Fruit fly (Drosophila melanogaster) S2 (cell line): Measurements from ENCODE around the gene CG18265.
A peak's percentile ranks its signal among the peaks of the same experiment; 100 is the strongest.

ENCODE experiments used
- CG8478 ChIP-seq: fragments of >200 bp; optimal IDR thresholded peaks from 2 replicates; lab custom pipeline; 2018
- CTCF ChIP-seq, 2 experiments: fragments of >200 bp; optimal IDR thresholded peaks; 2 replicates each; lab custom pipeline; 2018

The CG18265 gene

DNA sequence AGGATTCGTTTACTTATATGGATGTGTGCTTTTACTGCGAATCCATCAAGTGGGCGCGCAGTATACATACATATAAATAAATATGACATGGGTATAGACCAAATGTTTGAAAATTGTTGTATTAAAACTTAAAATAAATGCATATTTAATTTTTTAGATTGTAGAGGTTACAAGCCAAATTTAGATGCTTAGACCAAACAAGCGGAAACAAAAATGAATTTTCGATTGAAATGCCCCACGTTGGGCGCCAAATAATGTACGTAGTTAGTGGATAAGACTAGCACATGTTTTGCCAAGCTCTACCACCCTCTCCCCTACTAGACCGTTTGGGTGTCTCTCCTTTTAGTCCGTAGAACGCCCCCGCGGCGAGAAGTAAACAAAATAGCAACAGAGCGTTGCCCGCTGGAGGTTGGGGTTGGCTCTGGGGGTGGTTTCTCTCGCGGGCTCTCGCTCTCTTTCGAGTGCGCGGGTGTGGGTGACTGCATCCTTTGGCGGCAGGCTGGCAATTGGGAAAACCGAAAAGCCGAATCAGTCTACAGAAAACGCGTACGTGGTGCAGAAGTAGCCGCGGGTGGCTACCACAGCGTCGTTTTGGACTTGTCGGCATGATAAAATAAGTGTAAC lies at the start of gene CG18265:
Gene CG18265 (plus strand): TSS at position 530 of the 624 bp plus-strand sequence.
- TF ChIP-seq CG8478 (no peak), CTCF (optimal IDR thresholded peaks at IDR 0.05; lab: Kevin White, UChicago) (no peak)

DNA sequence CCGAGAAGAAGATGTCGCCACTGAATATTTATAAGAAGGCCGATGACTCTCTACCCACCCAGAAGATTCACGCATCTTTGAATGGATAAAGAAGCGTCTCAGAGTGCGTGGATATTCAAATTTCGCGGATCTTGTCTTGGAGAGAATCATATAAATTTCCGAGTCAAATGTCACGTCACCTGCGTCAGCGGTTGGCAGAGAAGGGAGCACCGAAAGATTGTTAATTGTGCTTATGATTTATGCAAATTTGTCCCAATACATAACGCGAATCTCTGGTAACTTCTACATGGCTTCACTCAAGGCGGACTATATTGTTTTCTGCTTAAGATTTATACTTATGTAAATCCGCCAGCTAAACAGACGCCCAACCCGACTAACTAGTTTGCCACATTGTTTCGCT lies 48.1 kb upstream of the CG18265 start:
- TF ChIP-seq CG8478, result no peak
- TF ChIP-seq CTCF (optimal IDR thresholded peaks at IDR 0.05; lab: Kevin White, UChicago), result no peak

DNA sequence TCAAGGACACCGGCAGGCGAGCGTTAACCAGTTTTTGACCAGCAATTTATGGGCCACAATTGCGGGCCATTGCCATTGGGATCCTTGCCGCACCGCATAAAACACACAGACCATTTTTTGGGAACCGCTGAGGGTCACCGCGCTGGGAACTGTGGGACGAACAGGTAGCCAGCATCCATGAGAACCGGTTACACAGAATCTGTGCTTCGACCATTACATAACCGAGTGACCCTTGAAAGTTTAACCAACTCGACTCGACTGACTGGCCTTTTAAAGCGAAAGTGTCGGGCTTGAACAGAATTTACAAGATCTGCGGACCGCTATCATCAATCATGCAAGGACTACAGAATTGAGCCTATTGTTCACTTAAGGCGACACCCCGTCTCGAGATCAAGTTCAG lies 46.8 kb upstream of the CG18265 start:
- no peak for TF ChIP-seq CTCF (optimal IDR thresholded peaks at IDR 0.05; lab: Kevin White, UChicago)
- no peak for TF ChIP-seq CG8478

DNA sequence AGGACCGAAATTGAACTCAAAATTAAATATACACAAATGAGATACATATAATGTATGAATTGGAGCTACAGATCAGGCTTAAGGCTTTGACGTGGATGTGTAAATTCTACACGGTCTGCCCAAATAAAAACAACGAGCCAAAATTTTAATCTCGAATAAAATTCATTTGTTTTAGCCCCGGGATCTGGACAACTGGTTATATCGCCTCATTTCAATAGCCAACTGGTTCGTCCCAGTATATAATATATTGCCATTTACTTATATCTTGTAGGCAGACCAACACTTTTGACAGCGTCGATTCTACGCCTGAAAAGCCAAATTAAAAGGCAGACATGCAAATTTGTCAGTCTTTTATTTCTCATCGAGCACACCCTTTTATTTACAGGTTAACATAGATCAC lies 46.1 kb upstream of the CG18265 start:
- TF ChIP-seq CTCF (optimal IDR thresholded peaks at IDR 0.05; lab: Kevin White, UChicago), result no peak
- TF ChIP-seq CG8478, result no peak

DNA sequence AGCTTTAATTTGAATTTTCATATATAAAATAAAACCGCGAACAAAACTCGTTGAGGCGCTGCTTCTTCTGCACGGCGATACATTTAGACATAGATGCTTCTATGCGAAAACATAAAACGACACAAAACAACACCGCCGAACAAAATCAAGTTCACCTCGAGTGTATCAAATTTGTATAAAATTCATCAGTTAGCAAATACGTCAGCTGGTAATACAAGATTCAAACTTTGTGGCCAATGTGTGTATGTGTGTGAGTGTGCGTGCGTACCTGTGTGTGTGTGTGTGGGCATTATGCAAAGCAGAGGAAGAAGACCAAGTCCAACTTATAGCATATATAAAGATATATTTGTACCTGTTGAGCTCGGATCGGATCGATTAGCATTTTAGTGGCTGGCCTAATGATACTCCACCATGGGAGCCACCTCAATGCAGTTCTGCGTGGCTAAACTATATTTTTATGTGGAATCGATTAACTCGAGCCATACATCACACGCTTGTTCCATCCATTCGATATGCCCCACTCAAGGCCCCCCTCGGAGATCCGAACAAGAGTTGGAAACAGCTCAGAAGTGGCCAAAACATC lies 44.7 kb upstream of the CG18265 start:
- TF ChIP-seq CG8478 (no peak), CTCF (optimal IDR thresholded peaks at IDR 0.05; lab: Kevin White, UChicago) (no peak)

DNA sequence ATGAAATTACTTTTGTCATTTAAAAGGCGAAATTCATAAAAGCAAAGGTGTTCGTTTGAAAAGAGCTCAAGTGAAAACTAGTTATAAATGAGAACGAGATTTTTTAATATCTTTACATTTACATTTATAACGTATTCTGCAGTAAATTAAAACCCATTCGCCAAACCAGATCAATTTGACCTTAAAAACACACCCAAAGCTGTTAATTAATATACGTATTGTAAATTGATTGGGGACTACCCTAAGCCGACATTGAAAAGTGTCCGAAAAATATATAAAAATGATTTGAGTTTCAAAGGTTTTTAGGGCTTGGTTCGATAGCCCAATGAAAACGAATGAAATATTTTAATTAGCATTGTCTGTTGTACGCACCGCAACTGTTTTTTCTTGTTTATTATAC lies 40.2 kb upstream of the CG18265 start:
- TF ChIP-seq CG8478, result no peak

DNA sequence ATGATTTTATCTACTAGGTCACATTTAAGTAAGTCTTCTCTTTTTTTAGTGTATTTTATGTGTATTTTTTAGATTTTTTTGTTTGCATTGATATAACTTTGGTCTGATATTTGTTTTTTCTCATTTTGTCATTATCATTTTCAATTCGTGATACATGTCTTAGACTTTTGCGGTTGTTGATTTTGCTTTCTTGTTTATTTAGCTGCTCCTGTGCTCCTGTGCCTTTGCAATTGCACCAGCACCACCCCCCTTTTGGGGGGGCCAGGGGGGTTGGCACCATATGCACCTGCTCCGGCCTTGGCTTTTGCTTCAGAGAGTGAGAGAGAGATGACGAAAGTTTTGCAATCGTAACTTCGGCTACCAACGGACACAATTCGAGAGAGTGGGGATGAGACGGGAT lies 38.3 kb upstream of the CG18265 start:
- TF ChIP-seq CTCF (optimal IDR thresholded peaks at IDR 0.05; lab: Kevin White, UChicago), result no peak
- no peak for TF ChIP-seq CG8478

DNA sequence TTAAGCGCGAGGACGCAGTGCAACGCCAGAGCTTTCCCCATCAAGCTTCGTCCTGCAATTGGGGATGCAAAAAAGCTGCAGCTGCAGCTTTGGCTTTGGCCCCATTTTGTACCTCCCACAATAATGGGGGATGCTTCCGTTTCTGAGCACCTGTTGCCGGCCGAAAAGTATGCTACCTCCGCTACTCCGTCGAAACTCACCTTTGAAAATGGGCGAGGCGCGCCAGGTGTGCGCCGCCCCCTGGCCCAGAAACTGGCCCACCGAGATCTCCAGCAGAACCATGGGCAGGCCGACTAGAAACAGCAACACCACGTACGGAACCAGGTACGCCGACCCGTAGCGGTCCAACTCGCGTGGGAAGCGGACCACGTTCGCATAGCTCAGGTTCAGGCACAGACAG lies 37.8 kb upstream of the CG18265 start:
- no peak for TF ChIP-seq CTCF (optimal IDR thresholded peaks at IDR 0.05; lab: Kevin White, UChicago)
- TF ChIP-seq CG8478, result no peak

DNA sequence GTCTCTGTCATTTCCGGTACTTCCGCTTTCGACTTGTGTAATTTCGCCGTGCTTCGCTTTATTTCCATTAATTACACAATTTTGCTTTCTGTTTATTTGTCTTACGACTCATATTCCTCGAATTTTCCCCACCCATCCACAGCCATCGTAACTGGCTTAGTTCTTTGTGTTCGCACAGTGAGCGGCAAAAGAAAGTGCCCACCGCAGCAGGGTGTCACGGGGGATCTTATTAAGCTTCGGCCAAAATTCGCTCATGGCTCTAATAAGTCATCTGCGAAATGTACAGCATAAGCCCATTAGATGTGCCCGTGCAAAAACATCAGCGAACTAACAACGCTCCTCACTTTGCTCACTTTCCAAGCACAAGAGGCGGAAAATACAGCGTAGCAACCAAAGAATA lies 36.8 kb upstream of the CG18265 start:
- TF ChIP-seq CG8478 (no peak), CTCF (optimal IDR thresholded peaks at IDR 0.05; lab: Kevin White, UChicago) (no peak)

DNA sequence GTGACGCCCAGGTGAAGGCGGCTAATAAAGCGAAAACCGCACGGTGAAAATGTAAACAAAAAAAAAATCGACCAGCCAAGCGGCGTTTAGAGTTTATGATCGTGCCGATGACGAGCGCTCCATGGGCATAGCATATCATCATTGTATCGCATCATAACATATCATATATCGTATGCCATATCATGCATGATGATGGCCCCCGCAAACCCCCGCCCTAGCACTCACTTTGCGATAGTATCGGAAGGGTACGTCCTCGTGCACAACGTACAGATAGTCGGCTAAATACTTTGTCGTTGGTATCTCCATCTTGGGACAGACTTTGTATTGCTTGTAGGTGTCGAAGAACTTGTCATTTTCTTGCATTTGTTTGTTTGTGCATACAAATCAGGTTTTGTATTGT lies 35.9 kb upstream of the CG18265 start:
- TF ChIP-seq CTCF (optimal IDR thresholded peaks at IDR 0.05; lab: Kevin White, UChicago), result no peak
- no peak for TF ChIP-seq CG8478

DNA sequence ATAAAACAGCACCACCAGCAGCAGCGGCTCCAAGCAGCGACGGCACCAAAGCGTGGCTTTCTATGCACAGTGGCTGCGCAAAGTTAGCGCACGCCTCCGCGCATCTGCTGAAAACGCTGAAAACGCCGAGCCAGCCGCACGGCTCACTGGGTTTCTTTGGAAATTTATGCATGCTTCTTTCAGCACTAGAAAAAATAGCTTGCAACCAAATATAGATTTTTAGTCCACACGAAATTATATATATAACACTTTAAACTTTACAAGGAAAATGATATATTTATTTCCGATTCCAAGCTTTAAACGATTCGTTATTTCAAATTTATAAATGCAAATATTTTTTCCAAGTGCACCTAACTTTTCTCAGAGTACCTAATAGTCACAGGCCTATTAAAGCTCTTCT lies 34.6 kb upstream of the CG18265 start:
- TF ChIP-seq CG8478 (no peak), CTCF (optimal IDR thresholded peaks at IDR 0.05; lab: Kevin White, UChicago) (no peak)

DNA sequence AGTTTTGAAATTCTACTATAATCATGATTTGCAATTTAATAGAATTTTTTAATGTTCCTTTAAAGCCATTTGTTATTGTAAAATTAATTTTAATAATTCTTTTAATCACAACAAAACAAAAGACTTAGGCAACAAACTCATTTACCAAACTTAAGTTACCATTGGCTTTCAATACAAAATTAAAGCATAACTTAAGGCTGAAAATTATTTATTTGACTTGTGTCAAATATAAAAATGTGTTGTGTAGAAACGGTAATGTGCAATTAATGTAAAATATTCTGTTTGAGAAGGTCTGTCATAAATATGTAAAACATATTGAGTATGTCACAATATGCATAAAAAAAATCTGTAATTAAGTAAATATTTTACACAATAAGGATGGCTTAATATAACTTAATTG lies 32.1 kb upstream of the CG18265 start:
- no peak for TF ChIP-seq CG8478
- peak in 1 of 2 experiments; percentile 35 for TF ChIP-seq CTCF (optimal IDR thresholded peaks at IDR 0.05; lab: Kevin White, UChicago)

DNA sequence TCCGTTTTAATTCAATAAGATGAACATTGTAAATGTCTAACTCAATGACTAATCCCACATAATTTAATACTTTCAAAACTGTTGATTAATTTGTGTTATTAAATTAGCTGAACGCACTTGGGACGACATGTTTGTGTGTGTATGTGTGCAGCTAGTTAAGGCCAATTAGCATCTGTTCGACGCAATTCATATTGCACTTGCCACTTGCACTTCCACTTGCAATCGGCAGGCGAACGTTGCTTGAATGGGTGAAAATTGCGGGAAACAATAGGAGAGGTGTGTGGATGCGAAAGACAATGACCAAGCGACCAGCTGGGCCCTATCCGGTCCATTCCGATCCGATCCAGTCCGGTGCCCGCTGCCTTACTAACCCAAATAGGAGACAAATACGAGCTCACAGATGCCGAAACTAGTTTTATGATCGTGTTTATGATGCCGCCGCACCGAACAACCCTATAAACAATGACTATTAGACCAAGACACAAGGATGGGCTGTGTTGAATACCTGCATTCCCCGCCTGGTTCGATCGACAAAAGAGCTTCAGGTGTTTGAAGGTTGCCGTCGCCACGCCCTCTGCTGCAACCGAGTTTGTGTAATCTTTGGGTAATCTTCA lies 31.6 kb upstream of the CG18265 start:
- TF ChIP-seq CG8478 (no peak), CTCF (optimal IDR thresholded peaks at IDR 0.05; lab: Kevin White, UChicago) (no peak)

DNA sequence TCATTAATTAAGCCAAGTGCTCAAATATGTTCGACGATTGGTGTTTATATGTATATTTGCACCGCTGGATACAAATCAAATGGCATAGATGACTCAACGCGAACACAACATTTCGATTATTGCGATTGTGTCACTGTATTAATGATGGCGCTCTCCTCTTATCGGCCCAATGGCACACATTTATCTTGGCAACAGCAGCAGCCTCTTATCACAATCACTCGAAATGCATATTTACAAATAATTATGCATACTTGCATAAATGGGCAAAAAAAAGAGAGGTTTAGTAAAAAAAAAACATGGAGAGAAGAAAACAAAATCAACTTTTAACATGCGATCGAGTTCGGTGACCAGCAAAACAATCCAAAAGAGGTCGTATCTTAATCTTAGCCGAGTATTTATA lies 27.9 kb upstream of the CG18265 start:
- TF ChIP-seq CG8478, result no peak

DNA sequence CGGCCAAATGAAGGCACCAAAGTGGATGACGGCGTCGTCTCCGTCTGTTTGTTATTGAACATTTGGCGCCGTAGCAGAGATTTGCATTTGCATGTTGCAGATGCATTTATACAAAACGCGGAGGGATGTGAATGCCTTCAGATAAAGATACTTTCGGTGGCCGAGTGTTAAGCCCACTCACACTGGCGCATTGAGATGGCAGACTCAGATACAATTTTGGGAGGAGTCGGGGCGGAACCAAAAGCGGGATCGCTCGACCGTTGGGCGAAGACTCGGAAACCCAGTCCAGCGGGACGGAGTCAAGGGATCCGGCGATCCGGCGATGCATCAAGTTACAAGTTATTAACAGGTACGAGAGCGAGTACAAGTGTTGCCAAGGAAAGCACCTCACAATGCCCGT lies 27.1 kb upstream of the CG18265 start:
- TF ChIP-seq CTCF (optimal IDR thresholded peaks at IDR 0.05; lab: Kevin White, UChicago) (no peak), CG8478 (no peak)

DNA sequence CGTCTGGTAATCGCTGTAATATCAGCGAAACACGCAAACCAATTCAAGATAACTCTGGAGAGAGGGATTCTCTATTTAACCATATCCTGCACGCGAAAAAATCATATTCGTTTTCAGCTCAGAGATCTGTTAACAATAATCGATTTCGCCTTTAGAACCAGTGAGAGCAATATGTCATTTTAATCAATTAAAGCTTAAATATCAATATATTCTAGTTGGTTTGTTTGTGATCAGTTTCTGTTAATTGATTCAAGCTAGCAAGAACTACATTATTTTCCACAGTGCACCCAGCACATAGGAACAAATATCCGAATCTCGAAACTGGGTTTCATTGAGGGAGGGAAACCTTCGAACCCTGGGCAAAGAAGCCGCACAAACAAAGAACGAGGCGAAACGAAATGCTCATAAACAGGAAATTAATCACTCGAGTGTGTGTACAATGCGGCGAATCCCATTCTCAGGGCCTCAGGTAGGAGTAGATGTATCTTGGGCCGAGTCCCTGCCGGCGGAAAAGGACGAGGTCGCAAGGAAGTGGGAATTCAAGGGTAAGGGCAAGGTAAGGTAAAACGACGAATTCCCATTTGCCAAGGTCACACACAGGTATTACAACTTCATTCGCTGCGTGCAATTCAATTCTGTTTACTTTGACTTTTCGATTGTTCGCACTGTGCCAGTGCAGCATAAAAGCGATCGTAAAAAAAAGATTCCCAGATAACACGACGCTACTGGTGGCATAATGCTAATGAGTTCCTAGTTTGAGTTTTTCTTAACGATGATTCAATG lies 23.0 kb upstream of the CG18265 start:
- TF ChIP-seq CG8478 (no peak), CTCF (optimal IDR thresholded peaks at IDR 0.05; lab: Kevin White, UChicago) (no peak)
